Worm (Caenorhabditis elegans): ENCODE measurements around the gene klp-17.

- TF ChIP-seq med-1 (GFP tag; optimal IDR thresholded peaks at IDR 0.05; ENCODE audit: insufficient read depth) (no peak), cog-1 (tag; optimal IDR thresholded peaks at IDR 0.05) (no peak), flt-1 (GFP tag; IDR thresholded peaks at IDR 0.05) (no peak), ztf-29 (GFP tag; IDR thresholded peaks at IDR 0.05) (no peak), ref-1 (GFP tag; conservative IDR thresholded peaks at IDR 0.05) (no peak), T22C8.4 (GFP tag; IDR thresholded peaks at IDR 0.05) (no peak)
Measured at ce11 chrII:11467541-11467940, at the start of gene klp-17.
